Worm (Caenorhabditis elegans): ENCODE results near the gene Y44A6D.5.

Gene Y44A6D.5

ce11 chrV:20813646-20814045 lies 10.8 kb upstream of the Y44A6D.5 start:
- TF ChIP-seq ceh-16 (tag; optimal IDR thresholded peaks at IDR 0.05) (no peak), egl-27 (tag; optimal IDR thresholded peaks at IDR 0.05) (no peak), nfya-1 (tag; optimal IDR thresholded peaks at IDR 0.05; ENCODE audit: insufficient read depth) (no peak), nhr-11 (tag; optimal IDR thresholded peaks at IDR 0.05) (no peak), nhr-23 (tag; optimal IDR thresholded peaks at IDR 0.05) (no peak), nhr-76 (tag; optimal IDR thresholded peaks at IDR 0.05) (no peak), elt-1 (tag; optimal IDR thresholded peaks at IDR 0.05) (no peak), lin-39 (tag; optimal IDR thresholded peaks at IDR 0.05) (no peak), ceh-9 (tag; optimal IDR thresholded peaks at IDR 0.05) (no peak), eor-1 (tag; optimal IDR thresholded peaks at IDR 0.05) (no peak), pqm-1 (tag; optimal IDR thresholded peaks at IDR 0.05) (no peak)

- TF ChIP-seq jun-1 (tag; optimal IDR thresholded peaks at IDR 0.05) (no peak), eor-1 (tag; optimal IDR thresholded peaks at IDR 0.05) (no peak), nhr-76 (tag; optimal IDR thresholded peaks at IDR 0.05) (no peak), ceh-16 (tag; optimal IDR thresholded peaks at IDR 0.05) (no peak), ceh-28 (tag; optimal IDR thresholded peaks at IDR 0.05) (no peak), tbx-2 (tag; optimal IDR thresholded peaks at IDR 0.05) (no peak), pha-4 (tag; optimal IDR thresholded peaks at IDR 0.05) (no peak), nhr-12 (tag; optimal IDR thresholded peaks at IDR 0.05) (no peak), ceh-9 (tag; optimal IDR thresholded peaks at IDR 0.05) (no peak), lin-39 (tag; optimal IDR thresholded peaks at IDR 0.05) (no peak), unc-39 (tag; optimal IDR thresholded peaks at IDR 0.05) (no peak), lin-15B (tag; optimal IDR thresholded peaks at IDR 0.05) (no peak), mml-1 (tag; optimal IDR thresholded peaks at IDR 0.05) (no peak)
Measured at ce11 chrV:20807038-20807437, 4.2 kb upstream of the Y44A6D.5 start, which contains the start of gene Y44A6D.6. Gene Y44A6D.6 (plus strand): TSS chrV:20807338.

- peak; percentile 73 for TF ChIP-seq snpc-4 (tag; optimal IDR thresholded peaks at IDR 0.05)
Measured at ce11 chrV:20803464-20803863, 658 bp upstream of the Y44A6D.5 start.

ce11 chrV:20797918-20798317 lies 4.9 kb downstream of the Y44A6D.5 start, which contains the start of gene sdf-9:
Gene sdf-9 (plus strand): TSS chrV:20798218.
- TF ChIP-seq nfya-1 (tag; optimal IDR thresholded peaks at IDR 0.05; ENCODE audit: insufficient read depth): no peak
- no peak for TF ChIP-seq unc-39 (tag; optimal IDR thresholded peaks at IDR 0.05)
- TF ChIP-seq nhr-25 (tag; optimal IDR thresholded peaks at IDR 0.05): no peak
- no peak for TF ChIP-seq elt-2 (tag; optimal IDR thresholded peaks at IDR 0.05)
- TF ChIP-seq snpc-4 (tag; optimal IDR thresholded peaks at IDR 0.05): no peak
- TF ChIP-seq elt-1 (tag; optimal IDR thresholded peaks at IDR 0.05): no peak
- TF ChIP-seq ztf-4 (tag; optimal IDR thresholded peaks at IDR 0.05): no peak
- no peak for TF ChIP-seq nhr-23 (tag; optimal IDR thresholded peaks at IDR 0.05)
- no peak for TF ChIP-seq fos-1 (tag; optimal IDR thresholded peaks at IDR 0.05)
- TF ChIP-seq hmg-11 (tag; optimal IDR thresholded peaks at IDR 0.05): no peak
- no peak for TF ChIP-seq fkh-10 (GFP tag; optimal IDR thresholded peaks at IDR 0.05)
- no peak for TF ChIP-seq ZK546.5 (tag; optimal IDR thresholded peaks at IDR 0.05)
- no peak for TF ChIP-seq nhr-11 (tag; optimal IDR thresholded peaks at IDR 0.05)

DNA sequence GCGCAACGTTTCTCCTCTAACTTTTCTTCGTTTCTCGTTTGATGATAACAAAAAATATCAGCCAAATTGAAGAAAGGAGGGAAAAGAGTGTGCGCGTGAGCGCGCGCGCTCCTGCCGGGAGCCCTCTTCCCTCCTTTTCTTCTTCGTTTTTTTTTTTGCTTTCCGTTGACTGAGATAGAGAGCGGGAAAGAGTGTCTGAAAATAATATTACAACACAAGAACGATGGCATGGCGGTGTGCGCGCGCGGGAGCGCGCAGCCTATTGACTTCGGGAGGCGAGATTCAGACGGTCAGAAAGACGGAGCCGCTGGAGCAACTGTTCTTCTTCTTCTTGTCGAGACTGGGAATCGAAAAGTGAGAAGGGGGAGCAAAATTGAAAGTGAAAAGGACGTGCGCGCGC lies 9.0 kb downstream of the Y44A6D.5 start:
- TF ChIP-seq nhr-25 (tag; optimal IDR thresholded peaks at IDR 0.05) (no peak), nfya-1 (tag; optimal IDR thresholded peaks at IDR 0.05; ENCODE audit: insufficient read depth) (peak; percentile 42), elt-2 (tag; optimal IDR thresholded peaks at IDR 0.05) (peak; percentile 53), fos-1 (tag; optimal IDR thresholded peaks at IDR 0.05) (no peak), nhr-237 (tag; optimal IDR thresholded peaks at IDR 0.05) (no peak), ZK546.5 (tag; optimal IDR thresholded peaks at IDR 0.05) (no peak), unc-39 (tag; optimal IDR thresholded peaks at IDR 0.05) (no peak), ztf-4 (tag; optimal IDR thresholded peaks at IDR 0.05) (no peak), lin-39 (tag; optimal IDR thresholded peaks at IDR 0.05) (peak; percentile 45), snpc-4 (tag; optimal IDR thresholded peaks at IDR 0.05) (no peak), sea-2 (GFP tag; optimal IDR thresholded peaks at IDR 0.05) (no peak), pqm-1 (tag; optimal IDR thresholded peaks at IDR 0.05) (no peak)

ce11 chrV:20792371-20792890 lies 10.4 kb downstream of the Y44A6D.5 start, which contains the start of gene Y44A6D.3:
Gene Y44A6D.3 (minus strand): TSS chrV:20792421.
- TF ChIP-seq pqm-1 (tag; optimal IDR thresholded peaks at IDR 0.05) (peak; percentile 43), ZK546.5 (tag; optimal IDR thresholded peaks at IDR 0.05) (no peak), zag-1 (tag; optimal IDR thresholded peaks at IDR 0.05) (no peak), elt-2 (tag; optimal IDR thresholded peaks at IDR 0.05) (peak; percentile 68), pha-4 (tag; optimal IDR thresholded peaks at IDR 0.05) (no peak)
